Fruit fly (Drosophila melanogaster) whole organism: ENCODE results near the gene CG5835.

ENCODE experiments used
- CG8478 ChIP-seq: fragments of >200 bp; optimal IDR thresholded peaks from 2 replicates; lab custom pipeline; 2018; ENCODE audit warnings: inconsistent platforms
- Dll ChIP-seq: fragments of >200 bp; optimal IDR thresholded peaks from 2 replicates; lab custom pipeline; 2017
- EcR ChIP-seq, 2 experiments: fragments of >200 bp; optimal IDR thresholded peaks; 2 replicates each; lab custom pipeline; 2017; ENCODE audit warnings: missing biosample characterization in 2 of 2, missing genetic modification characterization in 2 of 2, missing genetic modification reagents in 2 of 2
- pan ChIP-seq: fragments of >200 bp; optimal IDR thresholded peaks from 2 replicates; lab custom pipeline; 2017
- psq ChIP-seq: fragments of >200 bp; optimal IDR thresholded peaks from 2 replicates; lab custom pipeline; 2017
- usp ChIP-seq: fragments of >200 bp; optimal IDR thresholded peaks from 2 replicates; lab custom pipeline; 2017; ENCODE audit warnings: missing biosample characterization, missing genetic modification characterization, mixed read lengths

Gene CG5835

dm6 chr3R:19164873-19165456, 11.5 kb upstream of the CG5835 start:
- TF ChIP-seq psq (lab: Kevin White, UChicago), result no peak
- TF ChIP-seq usp (GFP tag; lab: Kevin White, UChicago), result no peak
- no peak for TF ChIP-seq CG8478 (lab: Kevin White, UChicago)
- no peak for TF ChIP-seq EcR (GFP tag; optimal IDR thresholded peaks at IDR 0.05; lab: Kevin White, UChicago)
- TF ChIP-seq Dll (lab: Kevin White, UChicago), result no peak
- no peak for TF ChIP-seq pan (lab: Kevin White, UChicago)

dm6 chr3R:19163972-19164819, 10.7 kb upstream of the CG5835 start, which contains the start of gene sqz:
Gene sqz (plus strand): TSS chr3R:19164211.
- no peak for TF ChIP-seq psq (lab: Kevin White, UChicago)
- TF ChIP-seq Dll (lab: Kevin White, UChicago), result peak; percentile 93

- TF ChIP-seq usp (GFP tag; lab: Kevin White, UChicago) (no peak), pan (lab: Kevin White, UChicago) (peak; percentile 60)
Observed at dm6 chr3R:19162135-19162616, 8.7 kb upstream of the CG5835 start, which contains the start of the genes CG42359 and Nsun5. Gene CG42359 (minus strand): TSS chr3R:19162300. Gene Nsun5 (minus strand): TSS chr3R:19162300.

- no peak for TF ChIP-seq EcR (GFP tag; optimal IDR thresholded peaks at IDR 0.05; lab: Kevin White, UChicago)
- no peak for TF ChIP-seq psq (lab: Kevin White, UChicago)
- no peak for TF ChIP-seq pan (lab: Kevin White, UChicago)
- no peak for TF ChIP-seq Dll (lab: Kevin White, UChicago)
Observed at dm6 chr3R:19159778-19160177, 6.3 kb upstream of the CG5835 start, which contains the start of gene CG11779. Gene CG11779 (minus strand): TSS chr3R:19159878.

- TF ChIP-seq EcR (GFP tag; optimal IDR thresholded peaks at IDR 0.05; lab: Kevin White, UChicago) (no peak), usp (GFP tag; lab: Kevin White, UChicago) (no peak), Dll (lab: Kevin White, UChicago) (no peak), CG8478 (lab: Kevin White, UChicago) (no peak), psq (lab: Kevin White, UChicago) (no peak), pan (lab: Kevin White, UChicago) (no peak)
Observed at dm6 chr3R:19157997-19158396, 4.5 kb upstream of the CG5835 start.

- TF ChIP-seq pan (lab: Kevin White, UChicago) (no peak), EcR (GFP tag; optimal IDR thresholded peaks at IDR 0.05; lab: Kevin White, UChicago) (no peak), psq (lab: Kevin White, UChicago) (no peak), usp (GFP tag; lab: Kevin White, UChicago) (no peak), Dll (lab: Kevin White, UChicago) (no peak), CG8478 (lab: Kevin White, UChicago) (no peak)
Observed at dm6 chr3R:19156670-19157402, 3.4 kb upstream of the CG5835 start, which contains the start of gene nanos. Gene nanos (plus strand): TSS chr3R:19157238.

dm6 chr3R:19152835-19153234, 651 bp downstream of the CG5835 start:
- TF ChIP-seq pan (lab: Kevin White, UChicago) (no peak), CG8478 (lab: Kevin White, UChicago) (no peak)

- no peak for TF ChIP-seq pan (lab: Kevin White, UChicago)
- TF ChIP-seq Dll (lab: Kevin White, UChicago), result no peak
- no peak for TF ChIP-seq psq (lab: Kevin White, UChicago)
- TF ChIP-seq usp (GFP tag; lab: Kevin White, UChicago), result no peak
- TF ChIP-seq CG8478 (lab: Kevin White, UChicago), result no peak
- no peak for TF ChIP-seq EcR (GFP tag; optimal IDR thresholded peaks at IDR 0.05; lab: Kevin White, UChicago)
Observed at dm6 chr3R:19151848-19152787, 1.4 kb downstream of the CG5835 start.

dm6 chr3R:19150856-19151651, 2.4 kb downstream of the CG5835 start:
- TF ChIP-seq CG8478 (lab: Kevin White, UChicago) (no peak), EcR (GFP tag; optimal IDR thresholded peaks at IDR 0.05; lab: Kevin White, UChicago) (no peak), psq (lab: Kevin White, UChicago) (no peak), usp (GFP tag; lab: Kevin White, UChicago) (no peak), pan (lab: Kevin White, UChicago) (no peak), Dll (lab: Kevin White, UChicago) (no peak)
